Worm (Caenorhabditis elegans) whole organism, early embryonic: ENCODE results near the gene oac-59.
A peak's percentile ranks its signal among the peaks of the same experiment; 100 is the strongest.

Experiments used
- B0310.2 ChIP-seq: sonication (generic microtip); optimal IDR thresholded peaks from 2 replicates; lab custom pipeline; 2016; ENCODE audit warnings: mild to moderate bottlenecking, missing genetic modification characterization, missing compliant biosample characterization
- F13C5.2 ChIP-seq: sonication (generic microtip); optimal IDR thresholded peaks from 2 replicates; lab custom pipeline; 2017; ENCODE audit warnings: mild to moderate bottlenecking, missing genetic modification characterization, inconsistent platforms, missing compliant biosample characterization
- aly-1 ChIP-seq: sonication (generic microtip); optimal IDR thresholded peaks from 2 replicates; lab custom pipeline; 2016; ENCODE audit warnings: missing genetic modification characterization, missing compliant biosample characterization
- ama-1 ChIP-seq: fragments of 150-350 bp; optimal IDR thresholded peaks from 2 replicates; lab custom pipeline; 2014
- ceh-13 ChIP-seq: fragments of 200-800 bp; sonication (Bioruptor generic); optimal IDR thresholded peaks from 2 replicates; lab custom pipeline; 2018; ENCODE audit warnings: mild to moderate bottlenecking, missing genetic modification characterization, missing compliant biosample characterization
- ceh-36 ChIP-seq: sonication (generic microtip); optimal IDR thresholded peaks from 2 replicates; lab custom pipeline; 2016; ENCODE audit warnings: missing genetic modification characterization, inconsistent platforms, missing compliant biosample characterization
- ets-7 ChIP-seq: sonication (generic microtip); optimal IDR thresholded peaks from 2 replicates; lab custom pipeline; 2016; ENCODE audit warnings: missing genotype, missing genetic modification characterization, missing compliant biosample characterization
- flt-1 ChIP-seq: fragments of 200-800 bp; sonication (Bioruptor generic); IDR thresholded peaks from 2 replicates; pipeline ENCODE4 v1.3.6; 2022; ENCODE audit warnings: missing genetic modification characterization, missing compliant biosample characterization
- hmbx-1 ChIP-seq: sonication (generic microtip); optimal IDR thresholded peaks from 2 replicates; lab custom pipeline; 2016; ENCODE audit warnings: mild to moderate bottlenecking, missing genetic modification characterization, missing compliant biosample characterization
- hmg-4 ChIP-seq: fragments of 200-800 bp; sonication (Bioruptor generic); optimal IDR thresholded peaks from 2 replicates; lab custom pipeline; 2018; ENCODE audit warnings: mild to moderate bottlenecking, missing genetic modification characterization, missing compliant biosample characterization
- hnd-1 ChIP-seq: sonication (generic microtip); optimal IDR thresholded peaks from 2 replicates; lab custom pipeline; 2016; ENCODE audit warnings: missing genetic modification characterization, missing compliant biosample characterization
- pes-1 ChIP-seq: fragments of 200-800 bp; sonication (Bioruptor generic); IDR thresholded peaks from 2 replicates; pipeline ENCODE4 v1.3.6; 2022; ENCODE audit warnings: missing genetic modification reagents, missing genetic modification characterization, missing compliant biosample characterization
- scrt-1 ChIP-seq: fragments of 200-800 bp; sonication (Bioruptor generic); IDR thresholded peaks from 2 replicates; pipeline ENCODE4 v1.3.6; 2022; ENCODE audit warnings: missing genetic modification characterization, missing compliant biosample characterization
- sea-1 ChIP-seq: fragments of 200-800 bp; sonication (Bioruptor generic); conservative IDR thresholded peaks from 2 replicates; pipeline ENCODE4 v1.3.6; 2022; ENCODE audit warnings: missing genetic modification characterization, missing compliant biosample characterization
- tbx-11 ChIP-seq: fragments of 200-800 bp; sonication (Bioruptor generic); IDR thresholded peaks from 2 replicates; pipeline ENCODE4 v1.3.6; 2022; ENCODE audit warnings: missing genetic modification characterization, missing compliant biosample characterization
- tbx-37 ChIP-seq: fragments of 200-800 bp; sonication (Bioruptor generic); conservative IDR thresholded peaks from 2 replicates; pipeline ENCODE4 v1.3.6; 2022; ENCODE audit warnings: missing genetic modification reagents, missing genetic modification characterization, missing compliant biosample characterization
- tra-4 ChIP-seq: sonication (generic microtip); optimal IDR thresholded peaks from 2 replicates; lab custom pipeline; 2017; ENCODE audit warnings: missing genetic modification characterization, missing compliant biosample characterization

The oac-59 gene

DNA sequence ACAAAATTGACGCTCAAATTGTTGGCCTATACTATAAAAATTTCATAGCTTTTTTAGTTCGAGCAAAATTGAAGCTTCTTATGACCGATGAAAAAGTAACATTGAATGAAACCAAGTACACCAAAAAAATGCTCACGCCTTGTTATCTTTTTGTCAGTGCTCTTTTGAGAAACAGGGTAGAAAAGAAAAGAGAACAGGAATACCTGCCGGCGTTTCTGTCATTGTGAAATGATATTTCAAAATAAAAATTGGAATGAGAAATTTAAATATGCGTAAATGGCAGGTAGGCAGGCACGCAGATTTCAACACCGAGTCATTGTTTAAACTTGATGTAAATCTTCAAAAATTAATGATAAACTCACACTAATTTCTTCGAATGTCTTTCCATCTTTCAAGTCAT is 3.7 kb upstream of the oac-59 start:
- TF ChIP-seq aly-1 (no peak), ets-7 (tag; lab: Kevin White, UChicago) (no peak), tbx-11 (GFP tag; lab: Robert Waterston, UW) (no peak), pes-1 (no peak), hmbx-1 (tag; lab: Kevin White, UChicago) (no peak), tbx-37 (GFP tag; lab: Robert Waterston, UW) (no peak), flt-1 (no peak), B0310.2 (tag; lab: Kevin White, UChicago) (no peak), sea-1 (no peak), scrt-1 (GFP tag; lab: Robert Waterston, UW) (no peak), tra-4 (tag; lab: Kevin White, UChicago) (no peak), hmg-4 (GFP tag; lab: Kevin White, UChicago) (no peak), hnd-1 (tag; lab: Kevin White, UChicago) (no peak), F13C5.2 (tag; lab: Kevin White, UChicago) (no peak), ceh-13 (GFP tag; lab: Kevin White, UChicago) (no peak), ceh-36 (tag; lab: Kevin White, UChicago) (no peak), ama-1 (lab: Kevin White, UChicago) (no peak)

DNA sequence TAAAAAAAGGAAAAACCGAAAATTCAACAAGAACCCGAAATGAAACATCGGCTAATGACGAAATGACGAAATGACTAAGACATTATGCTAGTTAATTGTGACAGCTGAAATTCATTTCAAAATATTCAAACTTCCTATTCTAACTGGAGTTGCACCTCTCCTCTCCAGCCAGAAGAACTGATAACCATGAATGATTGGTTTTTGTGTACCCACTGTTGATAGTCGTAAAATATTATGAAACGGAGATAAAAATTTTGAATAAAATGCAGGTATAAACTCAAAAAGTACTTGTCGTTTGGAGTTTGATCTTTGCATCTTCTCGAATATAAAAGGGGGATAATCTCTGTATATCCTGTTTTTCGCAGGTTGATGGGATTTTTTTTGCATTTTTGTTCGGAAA is 1.8 kb upstream of the oac-59 start:
- TF ChIP-seq ets-7 (tag; lab: Kevin White, UChicago), result no peak

DNA sequence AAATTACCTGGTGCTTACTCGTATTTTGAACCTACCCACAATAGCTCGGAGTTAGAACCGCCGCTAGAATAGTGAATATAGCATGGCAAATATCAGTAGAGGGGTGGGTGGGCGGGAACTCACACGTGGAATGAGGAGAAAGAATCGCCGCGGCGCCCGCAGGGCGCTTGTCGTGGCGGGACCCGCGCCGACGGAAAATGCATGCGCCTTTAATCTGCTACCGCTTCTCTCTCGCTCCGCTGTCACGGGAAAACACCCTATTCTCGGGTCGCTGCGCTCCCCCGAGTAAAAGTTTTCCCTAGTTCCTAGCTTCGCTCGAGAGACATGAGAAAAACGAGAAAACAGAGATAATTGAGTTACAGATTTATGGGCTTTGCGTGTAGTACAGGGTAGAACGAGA is 6.3 kb downstream of the oac-59 start:
- TF ChIP-seq pes-1, result 0 out of 2 replicates have a peak, but pooled peaks have one; percentile 19

DNA sequence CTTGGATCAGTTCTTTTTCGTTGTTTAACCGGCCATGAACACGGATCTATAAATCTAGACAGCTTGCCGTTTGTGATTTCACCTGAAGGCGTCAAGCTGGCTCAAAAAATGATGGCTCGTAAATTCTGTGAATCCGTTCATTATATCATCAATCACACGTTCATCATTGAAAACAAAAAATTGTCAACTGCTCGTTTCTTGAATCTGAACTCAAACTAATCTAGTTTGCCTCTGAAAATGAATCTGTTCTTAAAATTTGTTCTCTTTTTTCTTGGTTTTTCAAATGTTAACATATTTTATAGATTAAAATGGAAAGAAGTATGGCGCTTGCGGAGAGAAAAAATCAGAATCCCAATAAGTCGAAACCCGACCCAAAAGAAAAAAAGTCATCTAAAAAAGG is 10.3 kb downstream of the oac-59 start, which contains the start of gene C42C1.8:
Gene C42C1.8 (plus strand): TSS at position 301 of the 400 bp plus-strand sequence.
- TF ChIP-seq tbx-11 (GFP tag; lab: Robert Waterston, UW) (no peak), hnd-1 (tag; lab: Kevin White, UChicago) (no peak), tra-4 (tag; lab: Kevin White, UChicago) (no peak), flt-1 (no peak), F13C5.2 (tag; lab: Kevin White, UChicago) (no peak), hmg-4 (GFP tag; lab: Kevin White, UChicago) (no peak), hmbx-1 (tag; lab: Kevin White, UChicago) (no peak), sea-1 (no peak), pes-1 (no peak), tbx-37 (GFP tag; lab: Robert Waterston, UW) (no peak), ceh-36 (tag; lab: Kevin White, UChicago) (no peak), B0310.2 (tag; lab: Kevin White, UChicago) (no peak)

DNA sequence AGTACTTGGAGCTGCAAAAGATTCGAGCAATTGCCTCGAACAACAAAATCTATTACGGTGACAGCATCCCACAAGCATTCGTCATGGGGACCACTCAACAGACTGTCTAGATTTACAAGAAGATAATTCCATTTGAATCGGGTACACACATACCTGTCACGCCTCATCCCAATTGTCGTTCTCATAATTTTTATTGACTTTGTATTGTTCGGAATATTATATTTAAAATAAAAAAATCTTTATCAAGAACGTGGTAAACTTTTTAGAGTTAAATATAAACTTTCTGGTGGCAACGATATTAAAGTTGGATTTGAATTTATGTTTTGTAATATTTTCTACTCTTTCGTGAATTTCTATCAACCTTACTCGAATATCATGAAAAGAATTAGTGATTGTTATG is 11.9 kb downstream of the oac-59 start, which contains the start of gene C42C1.9:
Gene C42C1.9 (plus strand): TSS at position 301 of the 400 bp plus-strand sequence.
- TF ChIP-seq sea-1 (no peak), hmbx-1 (tag; lab: Kevin White, UChicago) (no peak), tra-4 (tag; lab: Kevin White, UChicago) (no peak), F13C5.2 (tag; lab: Kevin White, UChicago) (no peak), tbx-37 (GFP tag; lab: Robert Waterston, UW) (no peak), ets-7 (tag; lab: Kevin White, UChicago) (no peak), B0310.2 (tag; lab: Kevin White, UChicago) (no peak), aly-1 (no peak), pes-1 (no peak), hnd-1 (tag; lab: Kevin White, UChicago) (no peak), ceh-36 (tag; lab: Kevin White, UChicago) (no peak)

DNA sequence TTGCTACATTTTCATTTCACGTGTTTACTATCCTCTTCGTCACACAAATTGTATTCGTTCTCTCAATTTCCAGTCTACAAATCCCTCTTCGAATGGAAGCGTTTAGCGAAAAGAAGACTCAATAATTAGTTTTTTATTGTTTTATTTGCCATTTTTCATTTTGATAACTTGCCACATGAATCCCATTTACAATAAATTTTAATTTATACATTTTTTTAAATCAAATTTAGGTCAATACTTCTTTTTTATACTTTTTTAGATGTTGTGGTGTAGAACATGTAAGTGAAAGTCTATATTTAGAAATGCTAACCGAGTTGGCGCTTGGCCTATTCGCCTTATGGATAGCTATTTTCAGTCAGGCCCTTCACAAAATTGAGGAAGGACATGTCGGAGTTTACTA is 13.4 kb downstream of the oac-59 start, which contains the start of gene erl-1:
Gene erl-1 (plus strand): TSS at position 301 of the 400 bp plus-strand sequence.
- TF ChIP-seq ceh-36 (tag; lab: Kevin White, UChicago), result no peak
- no peak for TF ChIP-seq hmg-4 (GFP tag; lab: Kevin White, UChicago)
- no peak for TF ChIP-seq tra-4 (tag; lab: Kevin White, UChicago)
- TF ChIP-seq ama-1 (lab: Kevin White, UChicago), result no peak
- no peak for TF ChIP-seq tbx-37 (GFP tag; lab: Robert Waterston, UW)
- no peak for TF ChIP-seq hmbx-1 (tag; lab: Kevin White, UChicago)
- no peak for TF ChIP-seq ets-7 (tag; lab: Kevin White, UChicago)
- no peak for TF ChIP-seq aly-1
- TF ChIP-seq hnd-1 (tag; lab: Kevin White, UChicago), result no peak
- TF ChIP-seq flt-1, result no peak
- TF ChIP-seq sea-1, result no peak
- TF ChIP-seq tbx-11 (GFP tag; lab: Robert Waterston, UW), result no peak
- TF ChIP-seq B0310.2 (tag; lab: Kevin White, UChicago), result no peak

DNA sequence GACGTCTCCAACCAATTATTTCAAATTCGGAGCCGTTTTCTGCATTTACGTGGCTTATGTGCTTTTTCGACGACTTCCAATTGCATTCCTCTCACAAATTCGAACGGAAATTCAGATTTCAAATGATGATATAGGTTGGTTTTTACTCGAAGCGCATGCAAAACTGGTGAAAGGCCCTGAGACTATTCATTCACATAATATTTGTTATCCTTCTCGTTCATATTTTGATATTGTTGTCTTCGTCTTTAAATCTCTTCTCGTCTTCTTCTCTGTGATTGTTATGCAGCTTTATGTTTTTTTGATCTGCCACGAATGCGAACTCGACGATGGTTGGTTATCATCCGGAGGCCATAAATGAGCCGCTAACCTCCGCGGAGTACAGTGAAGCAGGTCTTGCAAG is 18.2 kb downstream of the oac-59 start, which contains the start of gene hpo-12:
Gene hpo-12 (plus strand): TSS at position 301 of the 400 bp plus-strand sequence.
- TF ChIP-seq ceh-36 (tag; lab: Kevin White, UChicago) (no peak), sea-1 (no peak), flt-1 (no peak), B0310.2 (tag; lab: Kevin White, UChicago) (no peak), aly-1 (no peak), scrt-1 (GFP tag; lab: Robert Waterston, UW) (no peak), ceh-13 (GFP tag; lab: Kevin White, UChicago) (no peak), pes-1 (no peak), F13C5.2 (tag; lab: Kevin White, UChicago) (no peak), hmg-4 (GFP tag; lab: Kevin White, UChicago) (no peak), ets-7 (tag; lab: Kevin White, UChicago) (no peak), tbx-37 (GFP tag; lab: Robert Waterston, UW) (no peak), hnd-1 (tag; lab: Kevin White, UChicago) (no peak), ama-1 (lab: Kevin White, UChicago) (no peak), hmbx-1 (tag; lab: Kevin White, UChicago) (no peak), tra-4 (tag; lab: Kevin White, UChicago) (no peak), tbx-11 (GFP tag; lab: Robert Waterston, UW) (no peak)
